Worm (Caenorhabditis elegans) whole organism, L3 larva: Measurements from ENCODE around the gene C16D9.6.

Source experiments
- R02D3.7 ChIP-seq: fragments of 150-350 bp; optimal IDR thresholded peaks from 2 replicates; lab custom pipeline; 2014; ENCODE audit warnings: missing biosample characterization, missing genetic modification characterization
- ZK546.5 ChIP-seq: sonication (generic microtip); optimal IDR thresholded peaks from 2 replicates; lab custom pipeline; 2017; ENCODE audit warnings: missing biosample characterization, missing genetic modification characterization
- ceh-16 ChIP-seq: sonication (generic microtip); optimal IDR thresholded peaks from 2 replicates; lab custom pipeline; 2017; ENCODE audit warnings: missing biosample characterization, missing genetic modification characterization
- ceh-82 ChIP-seq: fragments of 150-350 bp; optimal IDR thresholded peaks from 2 replicates; lab custom pipeline; 2014; ENCODE audit warnings: missing biosample characterization, missing genetic modification characterization
- ceh-9 ChIP-seq: sonication (generic microtip); optimal IDR thresholded peaks from 2 replicates; lab custom pipeline; 2018; ENCODE audit warnings: missing biosample characterization, missing genetic modification characterization
- egl-5 ChIP-seq: fragments of 150-350 bp; optimal IDR thresholded peaks from 2 replicates; lab custom pipeline; 2017; ENCODE audit warnings: missing biosample characterization, missing genetic modification reagents, missing genetic modification characterization, inconsistent platforms
- elt-3 ChIP-seq, 3 experiments: fragments of 150-350 bp in 1 of 3; sonication (generic microtip) in 2 of 3; optimal IDR thresholded peaks; 2 replicates in 2 of 3; 4 replicates in 1 of 3; lab custom pipeline; 2014 to 2017; ENCODE audit warnings: missing biosample characterization in 3 of 3, missing genetic modification characterization in 3 of 3
- eor-1 ChIP-seq, 2 experiments: fragments of 150-350 bp; optimal IDR thresholded peaks; 2 replicates each; lab custom pipeline; 2014 to 2018; ENCODE audit warnings: missing biosample characterization in 2 of 2, missing genetic modification characterization in 2 of 2
- fkh-2 ChIP-seq: fragments of 150-350 bp; optimal IDR thresholded peaks from 2 replicates; lab custom pipeline; 2014; ENCODE audit warnings: missing biosample characterization, missing genetic modification reagents, missing genetic modification characterization
- fos-1 ChIP-seq: fragments of 150-350 bp; optimal IDR thresholded peaks from 2 replicates; lab custom pipeline; 2014; ENCODE audit warnings: missing biosample characterization, missing genetic modification characterization
- jun-1 ChIP-seq: fragments of 150-350 bp; optimal IDR thresholded peaks from 2 replicates; lab custom pipeline; 2014; ENCODE audit warnings: missing biosample characterization, missing genetic modification reagents, missing genetic modification characterization
- lin-15B ChIP-seq: fragments of 150-350 bp; optimal IDR thresholded peaks from 2 replicates; lab custom pipeline; 2014; ENCODE audit warnings: missing biosample characterization, missing genetic modification characterization
- lin-39 ChIP-seq: fragments of 150-350 bp; optimal IDR thresholded peaks from 2 replicates; lab custom pipeline; 2018; ENCODE audit warnings: missing biosample characterization, missing genetic modification reagents, missing genetic modification characterization
- lsy-12 ChIP-seq: sonication (generic microtip); optimal IDR thresholded peaks from 2 replicates; lab custom pipeline; 2016; ENCODE audit warnings: mild to moderate bottlenecking, missing genetic modification characterization, missing compliant biosample characterization
- nfya-1 ChIP-seq: sonication (generic microtip); optimal IDR thresholded peaks from 2 replicates; lab custom pipeline; 2017; ENCODE audit warnings: missing genetic modification characterization, mild to moderate bottlenecking, missing compliant biosample characterization, antibody characterized with exemption, moderate library complexity; ENCODE audit not compliant: insufficient read depth
- nhr-11 ChIP-seq: fragments of 150-350 bp; optimal IDR thresholded peaks from 2 replicates; lab custom pipeline; 2014; ENCODE audit warnings: missing biosample characterization, missing genetic modification characterization
- nhr-12 ChIP-seq: fragments of 150-350 bp; optimal IDR thresholded peaks from 2 replicates; lab custom pipeline; 2014; ENCODE audit warnings: missing biosample characterization, missing genetic modification characterization
- nhr-23 ChIP-seq: fragments of 150-350 bp; optimal IDR thresholded peaks from 2 replicates; lab custom pipeline; 2014; ENCODE audit warnings: missing biosample characterization, missing genetic modification reagents, missing genetic modification characterization
- nhr-237 ChIP-seq: fragments of 150-350 bp; optimal IDR thresholded peaks from 2 replicates; lab custom pipeline; 2014; ENCODE audit warnings: missing biosample characterization, missing genetic modification characterization
- nhr-25 ChIP-seq: sonication (generic microtip); optimal IDR thresholded peaks from 2 replicates; lab custom pipeline; 2017; ENCODE audit warnings: missing biosample characterization, missing genetic modification characterization
- nhr-43 ChIP-seq: sonication (generic microtip); optimal IDR thresholded peaks from 2 replicates; lab custom pipeline; 2016; ENCODE audit warnings: mild to moderate bottlenecking, missing genetic modification characterization, missing compliant biosample characterization; ENCODE audit not compliant: poor library complexity, severe bottlenecking
- nhr-67 ChIP-seq: fragments of 150-350 bp; optimal IDR thresholded peaks from 2 replicates; lab custom pipeline; 2014; ENCODE audit warnings: missing biosample characterization, missing genetic modification characterization
- nhr-76 ChIP-seq: fragments of 150-350 bp; sonication (generic microtip); optimal IDR thresholded peaks from 5 replicates; lab custom pipeline; 2014; ENCODE audit warnings: missing biosample characterization, missing genetic modification characterization
- nhr-77 ChIP-seq: fragments of 150-350 bp; optimal IDR thresholded peaks from 2 replicates; lab custom pipeline; 2014; ENCODE audit warnings: missing biosample characterization, missing genetic modification characterization
- pha-4 ChIP-seq: fragments of 150-350 bp; optimal IDR thresholded peaks from 2 replicates; lab custom pipeline; 2014; ENCODE audit warnings: missing biosample characterization, missing genetic modification reagents, missing genetic modification characterization
- pqm-1 ChIP-seq: fragments of 150-350 bp; optimal IDR thresholded peaks from 2 replicates; lab custom pipeline; 2017; ENCODE audit warnings: missing biosample characterization, missing genetic modification characterization, inconsistent platforms
- sea-2 ChIP-seq: fragments of 150-350 bp; sonication (generic microtip); optimal IDR thresholded peaks from 4 replicates; lab custom pipeline; 2014; ENCODE audit warnings: missing biosample characterization, missing genetic modification reagents, missing genetic modification characterization
- skn-1 ChIP-seq: fragments of 150-350 bp; optimal IDR thresholded peaks from 2 replicates; lab custom pipeline; 2014; ENCODE audit warnings: missing biosample characterization, missing genetic modification characterization
- snpc-4 ChIP-seq: fragments of 150-350 bp; optimal IDR thresholded peaks from 2 replicates; lab custom pipeline; 2014; ENCODE audit warnings: missing biosample characterization, missing genetic modification characterization
- tbx-2 ChIP-seq: sonication (generic microtip); optimal IDR thresholded peaks from 2 replicates; lab custom pipeline; 2016; ENCODE audit warnings: mild to moderate bottlenecking, missing genetic modification characterization, missing compliant biosample characterization
- unc-39 ChIP-seq: sonication (generic microtip); optimal IDR thresholded peaks from 4 replicates; lab custom pipeline; 2017; ENCODE audit warnings: missing biosample characterization, missing genetic modification characterization
- zag-1 ChIP-seq: fragments of 150-350 bp; optimal IDR thresholded peaks from 2 replicates; lab custom pipeline; 2014; ENCODE audit warnings: missing biosample characterization, missing genetic modification characterization
- ztf-11 ChIP-seq: fragments of 150-350 bp; optimal IDR thresholded peaks from 2 replicates; lab custom pipeline; 2014; ENCODE audit warnings: missing biosample characterization, missing genetic modification characterization

C16D9.6 gene

ce11 chrV:8284800-8285199 lies 34.7 kb upstream of the C16D9.6 start, which contains the start of gene slc-17.5:
Gene slc-17.5, minus strand, starts transcription at chrV:8284900.
- TF ChIP-seq sea-2 (no peak), R02D3.7 (tag; lab: Kevin White, UChicago) (no peak), ceh-16 (no peak), ceh-82 (tag; lab: Kevin White, UChicago) (no peak), zag-1 (tag; lab: Kevin White, UChicago) (no peak), ZK546.5 (tag; lab: Kevin White, UChicago) (no peak), nfya-1 (tag; lab: Kevin White, UChicago) (no peak), jun-1 (tag; lab: Kevin White, UChicago) (no peak), skn-1 (tag; lab: Kevin White, UChicago) (no peak), nhr-237 (tag; lab: Kevin White, UChicago) (no peak), snpc-4 (tag; lab: Kevin White, UChicago) (no peak), eor-1 (tag; optimal IDR thresholded peaks at IDR 0.05; lab: Kevin White, UChicago) (no peak), pha-4 (tag; lab: Kevin White, UChicago) (no peak), lsy-12 (no peak), lin-15B (tag; lab: Kevin White, UChicago) (no peak)

- TF ChIP-seq unc-39 (tag; lab: Kevin White, UChicago) (no peak), nfya-1 (tag; lab: Kevin White, UChicago) (no peak), elt-3 (tag; optimal IDR thresholded peaks at IDR 0.05; lab: Kevin White, UChicago) (no peak), nhr-237 (tag; lab: Kevin White, UChicago) (no peak), R02D3.7 (tag; lab: Kevin White, UChicago) (no peak), nhr-76 (tag; lab: Kevin White, UChicago) (no peak), nhr-77 (tag; lab: Kevin White, UChicago) (no peak), jun-1 (tag; lab: Kevin White, UChicago) (no peak), lin-15B (tag; lab: Kevin White, UChicago) (no peak), lin-39 (tag; lab: Kevin White, UChicago) (no peak), egl-5 (no peak), nhr-25 (no peak), fos-1 (no peak), nhr-43 (no peak), tbx-2 (tag; lab: Kevin White, UChicago) (no peak), sea-2 (no peak), ztf-11 (tag; lab: Kevin White, UChicago) (no peak)
These were observed 32.8 kb upstream of the C16D9.6 start for ce11 chrV:8282933-8283332.

- no peak for TF ChIP-seq ceh-16
- TF ChIP-seq nhr-77 (tag; lab: Kevin White, UChicago) = no peak
- no peak for TF ChIP-seq nhr-12
- no peak for TF ChIP-seq skn-1 (tag; lab: Kevin White, UChicago)
- no peak for TF ChIP-seq nhr-43
- TF ChIP-seq pha-4 (tag; lab: Kevin White, UChicago) = no peak
- TF ChIP-seq nhr-67 (tag; lab: Kevin White, UChicago) = no peak
- no peak for TF ChIP-seq R02D3.7 (tag; lab: Kevin White, UChicago)
- no peak for TF ChIP-seq nhr-11 (tag; lab: Kevin White, UChicago)
- no peak for TF ChIP-seq nfya-1 (tag; lab: Kevin White, UChicago)
- no peak for TF ChIP-seq pqm-1 (tag; lab: Kevin White, UChicago)
- TF ChIP-seq nhr-23 (tag; lab: Kevin White, UChicago) = no peak
- no peak for TF ChIP-seq eor-1 (tag; optimal IDR thresholded peaks at IDR 0.05; lab: Kevin White, UChicago)
- no peak for TF ChIP-seq tbx-2 (tag; lab: Kevin White, UChicago)
- TF ChIP-seq unc-39 (tag; lab: Kevin White, UChicago) = no peak
These were observed 31.5 kb upstream of the C16D9.6 start for ce11 chrV:8281646-8282045.

ce11 chrV:8280770-8281169 lies 30.7 kb upstream of the C16D9.6 start, which contains the start of gene str-135:
Gene str-135, minus strand, starts transcription at chrV:8280870.
- TF ChIP-seq fos-1 (no peak), snpc-4 (tag; lab: Kevin White, UChicago) (no peak), R02D3.7 (tag; lab: Kevin White, UChicago) (no peak), nhr-11 (tag; lab: Kevin White, UChicago) (no peak), lin-39 (tag; lab: Kevin White, UChicago) (no peak), fkh-2 (tag; lab: Kevin White, UChicago) (no peak), ceh-9 (tag; lab: Kevin White, UChicago) (no peak), nhr-76 (tag; lab: Kevin White, UChicago) (no peak), eor-1 (tag; optimal IDR thresholded peaks at IDR 0.05; lab: Kevin White, UChicago) (no peak), lsy-12 (no peak)
- TF ChIP-seq, all 47 proteins: peak for 0
